Worm (Caenorhabditis elegans) whole organism, late embryonic: ENCODE measurements around the gene Y75B8A.24.

Experiments used
- C08G9.2 ChIP-seq: sonication (generic microtip); optimal IDR thresholded peaks from 2 replicates; lab custom pipeline; 2016; ENCODE audit warnings: mild to moderate bottlenecking, missing genetic modification characterization, moderate library complexity, missing compliant biosample characterization
- C38D4.7 ChIP-seq: fragments of 200-800 bp; sonication (Bioruptor generic); optimal IDR thresholded peaks from 2 replicates; lab custom pipeline; 2018; ENCODE audit warnings: mild to moderate bottlenecking, missing genetic modification characterization, moderate library complexity, missing compliant biosample characterization
- F13H6.1 ChIP-seq: sonication (generic microtip); optimal IDR thresholded peaks from 2 replicates; lab custom pipeline; 2016; ENCODE audit warnings: missing genetic modification characterization, missing compliant biosample characterization
- K02D7.2 ChIP-seq: sonication (generic microtip); optimal IDR thresholded peaks from 2 replicates; lab custom pipeline; 2017; ENCODE audit warnings: mild to moderate bottlenecking, missing genetic modification characterization, missing compliant biosample characterization
- T23F11.4 ChIP-seq: fragments of 200-800 bp; sonication (Bioruptor generic); optimal IDR thresholded peaks from 2 replicates; lab custom pipeline; 2018; ENCODE audit warnings: mild to moderate bottlenecking, missing genetic modification characterization, missing compliant biosample characterization
- Y22D7AL.16 ChIP-seq: sonication (generic microtip); optimal IDR thresholded peaks from 2 replicates; lab custom pipeline; 2016; ENCODE audit warnings: missing genetic modification characterization, missing compliant biosample characterization
- ahr-1 ChIP-seq: sonication (generic microtip); optimal IDR thresholded peaks from 2 replicates; lab custom pipeline; 2016; ENCODE audit warnings: missing genetic modification characterization, missing compliant biosample characterization
- ceh-14 ChIP-seq: sonication (generic microtip); optimal IDR thresholded peaks from 2 replicates; lab custom pipeline; 2016; ENCODE audit warnings: missing genotype, missing genetic modification characterization, missing compliant biosample characterization
- ceh-2 ChIP-seq: sonication (generic microtip); optimal IDR thresholded peaks from 2 replicates; lab custom pipeline; 2016; ENCODE audit warnings: missing genotype, missing genetic modification characterization, missing compliant biosample characterization
- ceh-22 ChIP-seq: sonication (generic microtip); optimal IDR thresholded peaks from 2 replicates; lab custom pipeline; 2017; ENCODE audit warnings: missing biosample characterization, missing genetic modification characterization
- ceh-31 ChIP-seq: sonication (generic microtip); optimal IDR thresholded peaks from 2 replicates; lab custom pipeline; 2016; ENCODE audit warnings: missing genetic modification characterization, missing compliant biosample characterization
- ceh-34 ChIP-seq: sonication (generic microtip); optimal IDR thresholded peaks from 2 replicates; lab custom pipeline; 2016; ENCODE audit warnings: mild to moderate bottlenecking, missing genetic modification characterization, missing compliant biosample characterization
- ceh-45 ChIP-seq: fragments of 200-800 bp; sonication (Bioruptor generic); IDR thresholded peaks from 2 replicates; pipeline ENCODE4 v1.3.6; 2022; ENCODE audit warnings: missing genetic modification reagents, missing genetic modification characterization, missing compliant biosample characterization
- ceh-48 ChIP-seq: sonication (generic microtip); optimal IDR thresholded peaks from 2 replicates; lab custom pipeline; 2016; ENCODE audit warnings: missing genetic modification characterization, inconsistent platforms, missing compliant biosample characterization
- ceh-6 ChIP-seq: fragments of 200-800 bp; sonication (Bioruptor generic); optimal IDR thresholded peaks from 2 replicates; lab custom pipeline; 2018; ENCODE audit warnings: mild to moderate bottlenecking, missing genetic modification characterization, missing compliant biosample characterization
- ceh-9 ChIP-seq: sonication (generic microtip); optimal IDR thresholded peaks from 2 replicates; lab custom pipeline; 2016; ENCODE audit warnings: mild to moderate bottlenecking, missing genetic modification characterization, inconsistent platforms, missing compliant biosample characterization
- che-1 ChIP-seq: sonication (generic microtip); optimal IDR thresholded peaks from 2 replicates; lab custom pipeline; 2016; ENCODE audit warnings: mild to moderate bottlenecking, missing genetic modification characterization, missing compliant biosample characterization
- dmd-4 ChIP-seq: sonication (generic microtip); optimal IDR thresholded peaks from 2 replicates; lab custom pipeline; 2016; ENCODE audit warnings: borderline replicate concordance, missing genetic modification characterization, missing compliant biosample characterization
- dve-1 ChIP-seq: sonication (generic microtip); optimal IDR thresholded peaks from 2 replicates; lab custom pipeline; 2017; ENCODE audit warnings: antibody characterized with exemption, mild to moderate bottlenecking, missing genetic modification characterization, missing compliant biosample characterization
- elt-2 ChIP-seq: sonication (generic microtip); optimal IDR thresholded peaks from 2 replicates; lab custom pipeline; 2016; ENCODE audit warnings: missing genetic modification reagents, missing genetic modification characterization, missing compliant biosample characterization
- elt-4 ChIP-seq: sonication (generic microtip); optimal IDR thresholded peaks from 2 replicates; lab custom pipeline; 2016; ENCODE audit warnings: missing genetic modification characterization, missing compliant biosample characterization
- ets-4 ChIP-seq: sonication (generic microtip); optimal IDR thresholded peaks from 2 replicates; lab custom pipeline; 2016; ENCODE audit warnings: missing genetic modification characterization, missing compliant biosample characterization
- eyg-1 ChIP-seq: sonication (generic microtip); optimal IDR thresholded peaks from 2 replicates; lab custom pipeline; 2016; ENCODE audit warnings: missing genotype, missing genetic modification characterization, missing compliant biosample characterization
- fax-1 ChIP-seq: sonication (generic microtip); optimal IDR thresholded peaks from 2 replicates; lab custom pipeline; 2016; ENCODE audit warnings: missing genotype, missing genetic modification characterization, missing compliant biosample characterization
- fkh-10 ChIP-seq: fragments of 150-350 bp; optimal IDR thresholded peaks from 2 replicates; lab custom pipeline; 2014; ENCODE audit warnings: missing biosample characterization, missing genetic modification reagents, missing genetic modification characterization
- fkh-6 ChIP-seq: sonication (generic microtip); optimal IDR thresholded peaks from 2 replicates; lab custom pipeline; 2016; ENCODE audit warnings: missing genetic modification characterization, missing compliant biosample characterization
- hlh-15 ChIP-seq: sonication (generic microtip); optimal IDR thresholded peaks from 2 replicates; lab custom pipeline; 2016; ENCODE audit warnings: missing genetic modification characterization, missing compliant biosample characterization
- hlh-8 ChIP-seq: sonication (generic microtip); optimal IDR thresholded peaks from 2 replicates; lab custom pipeline; 2016; ENCODE audit warnings: missing genotype, missing genetic modification characterization, missing compliant biosample characterization
- lim-6 ChIP-seq: sonication (generic microtip); optimal IDR thresholded peaks from 2 replicates; lab custom pipeline; 2016; ENCODE audit warnings: missing genetic modification characterization, missing compliant biosample characterization
- madf-2 ChIP-seq: sonication (generic microtip); optimal IDR thresholded peaks from 2 replicates; lab custom pipeline; 2017; ENCODE audit warnings: missing genetic modification characterization, missing compliant biosample characterization
- nhr-11 ChIP-seq: fragments of 150-350 bp; optimal IDR thresholded peaks from 2 replicates; lab custom pipeline; 2014; ENCODE audit warnings: missing biosample characterization, missing genetic modification characterization
- pat-9 ChIP-seq: fragments of 200-800 bp; sonication (Bioruptor generic); optimal IDR thresholded peaks from 2 replicates; lab custom pipeline; 2018; ENCODE audit warnings: mild to moderate bottlenecking, missing genetic modification characterization, moderate library complexity, missing compliant biosample characterization
- pax-1 ChIP-seq: fragments of 150-350 bp; optimal IDR thresholded peaks from 2 replicates; lab custom pipeline; 2014; ENCODE audit warnings: missing biosample characterization, missing genetic modification characterization
- pha-4 ChIP-seq: fragments of 150-350 bp; optimal IDR thresholded peaks from 2 replicates; lab custom pipeline; 2018; ENCODE audit warnings: missing biosample characterization, missing genetic modification reagents, missing genetic modification characterization
- pros-1 ChIP-seq: fragments of 150-350 bp; optimal IDR thresholded peaks from 2 replicates; lab custom pipeline; 2014; ENCODE audit warnings: missing biosample characterization, missing genetic modification reagents, missing genetic modification characterization
- rnt-1 ChIP-seq: sonication (generic microtip); optimal IDR thresholded peaks from 2 replicates; lab custom pipeline; 2016; ENCODE audit warnings: missing genetic modification characterization, missing compliant biosample characterization
- sdc-2 ChIP-seq: sonication (generic microtip); optimal IDR thresholded peaks from 2 replicates; lab custom pipeline; 2016; ENCODE audit warnings: missing genotype, missing genetic modification characterization, missing compliant biosample characterization
- sox-4 ChIP-seq: sonication (generic microtip); optimal IDR thresholded peaks from 2 replicates; lab custom pipeline; 2017; ENCODE audit warnings: mild to moderate bottlenecking, missing genetic modification characterization, inconsistent platforms, missing compliant biosample characterization
- syd-9 ChIP-seq: sonication (generic microtip); optimal IDR thresholded peaks from 2 replicates; lab custom pipeline; 2016; ENCODE audit warnings: mild to moderate bottlenecking, missing genetic modification characterization, moderate library complexity, missing compliant biosample characterization
- ttx-3 ChIP-seq: sonication (generic microtip); optimal IDR thresholded peaks from 2 replicates; lab custom pipeline; 2016; ENCODE audit warnings: missing genetic modification reagents, missing genetic modification characterization, missing compliant biosample characterization
- unc-42 ChIP-seq: sonication (generic microtip); optimal IDR thresholded peaks from 2 replicates; lab custom pipeline; 2016; ENCODE audit warnings: missing genotype, missing genetic modification characterization, missing compliant biosample characterization
- unc-55 ChIP-seq: sonication (generic microtip); optimal IDR thresholded peaks from 2 replicates; lab custom pipeline; 2017; ENCODE audit warnings: missing biosample characterization, missing genetic modification reagents, missing genetic modification characterization
- unc-86 ChIP-seq: sonication (generic microtip); optimal IDR thresholded peaks from 2 replicates; lab custom pipeline; 2016; ENCODE audit warnings: missing genetic modification characterization, missing compliant biosample characterization

Gene Y75B8A.24

DNA sequence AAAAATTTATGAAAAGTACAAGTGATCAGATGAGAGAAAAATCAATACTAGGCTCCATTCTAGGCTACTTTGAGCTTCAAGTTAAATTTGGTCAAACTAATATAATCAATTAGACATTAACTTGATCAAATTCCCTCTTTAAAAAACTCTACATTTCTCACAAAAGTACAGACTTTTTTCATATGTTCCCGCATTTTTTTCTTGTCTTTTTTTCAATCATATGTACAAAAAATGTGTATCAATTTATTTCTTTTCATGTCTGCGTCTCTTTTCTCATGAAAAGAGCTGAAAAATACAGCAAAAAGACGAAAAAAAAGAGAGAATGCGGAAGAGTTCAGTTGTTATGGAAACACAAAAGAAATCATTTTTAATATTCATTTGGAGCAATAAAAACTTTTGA lies 25.7 kb upstream of the Y75B8A.24 start:
- TF ChIP-seq ceh-14 (tag; lab: Kevin White, UChicago) (no peak), fkh-10 (GFP tag; lab: Kevin White, UChicago) (no peak), unc-42 (tag; lab: Kevin White, UChicago) (no peak), hlh-15 (tag; lab: Kevin White, UChicago) (no peak), T23F11.4 (GFP tag; lab: Kevin White, UChicago) (no peak), ceh-6 (no peak), C38D4.7 (GFP tag; lab: Kevin White, UChicago) (no peak), fkh-6 (no peak), pax-1 (tag; lab: Kevin White, UChicago) (no peak), F13H6.1 (no peak), pros-1 (tag; lab: Kevin White, UChicago) (no peak), eyg-1 (no peak), ceh-45 (GFP tag; lab: Robert Waterston, UW) (no peak), madf-2 (no peak), ttx-3 (no peak), hlh-8 (tag; lab: Kevin White, UChicago) (no peak)

DNA sequence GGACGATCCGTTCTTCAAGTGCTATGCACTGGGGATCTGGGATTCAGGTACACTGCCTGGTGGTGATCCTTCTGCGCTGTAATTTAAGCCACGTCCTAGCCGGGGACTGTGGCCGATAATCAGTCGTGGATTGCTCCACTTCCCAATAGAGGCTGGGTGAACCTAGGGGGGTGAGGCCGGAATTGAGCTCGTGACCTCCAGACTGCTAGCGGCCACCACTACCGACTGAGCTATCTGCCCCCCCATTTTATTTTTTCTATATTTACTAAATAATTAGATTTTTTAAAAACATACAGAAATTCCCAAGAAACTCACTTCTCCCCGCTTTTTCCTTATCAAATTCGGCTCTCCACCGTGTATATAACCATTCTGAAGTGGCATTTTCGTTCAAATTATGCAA lies 23.8 kb upstream of the Y75B8A.24 start:
- TF ChIP-seq nhr-11 (tag; lab: Kevin White, UChicago) = no peak
- TF ChIP-seq lim-6 = no peak
- TF ChIP-seq C08G9.2 = no peak
- no peak for TF ChIP-seq K02D7.2 (tag; lab: Kevin White, UChicago)
- no peak for TF ChIP-seq elt-4
- no peak for TF ChIP-seq ceh-48
- TF ChIP-seq sox-4 (tag; lab: Kevin White, UChicago) = no peak
- TF ChIP-seq dve-1 (tag; lab: Kevin White, UChicago) = no peak
- no peak for TF ChIP-seq fax-1 (tag; lab: Kevin White, UChicago)
- no peak for TF ChIP-seq unc-86
- TF ChIP-seq pros-1 (tag; lab: Kevin White, UChicago) = no peak
- TF ChIP-seq pat-9 (tag; lab: Kevin White, UChicago) = no peak
- TF ChIP-seq elt-2 (tag; lab: Kevin White, UChicago) = no peak
- TF ChIP-seq ceh-22 (tag; lab: Kevin White, UChicago) = no peak
- no peak for TF ChIP-seq che-1 (tag; lab: Kevin White, UChicago)
- TF ChIP-seq ceh-2 (tag; lab: Kevin White, UChicago) = no peak

DNA sequence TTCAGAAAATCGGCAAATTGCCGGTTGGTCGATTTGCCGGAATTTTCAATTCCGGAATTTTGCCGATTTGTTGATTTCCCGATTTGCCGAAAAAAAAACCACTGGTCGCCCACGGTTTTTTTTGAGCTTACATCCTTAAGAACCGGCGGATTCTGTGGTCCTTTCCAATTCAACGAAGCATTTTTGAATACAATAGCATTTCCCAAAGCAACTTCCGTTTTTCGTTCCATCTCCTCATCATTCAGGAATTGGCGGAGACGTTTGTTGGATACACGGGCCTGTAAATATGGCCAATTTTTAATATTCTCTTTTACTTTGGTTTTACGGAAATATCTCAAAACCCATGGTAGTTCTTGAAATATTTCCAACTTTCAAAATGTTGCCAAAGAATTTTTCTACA lies 18.9 kb upstream of the Y75B8A.24 start:
- TF ChIP-seq Y22D7AL.16 (tag; lab: Kevin White, UChicago) (no peak), ahr-1 (tag; lab: Kevin White, UChicago) (no peak), ceh-34 (tag; lab: Kevin White, UChicago) (no peak), ceh-48 (no peak), unc-55 (GFP tag; lab: Kevin White, UChicago) (no peak), ceh-31 (tag; lab: Kevin White, UChicago) (no peak), fkh-6 (no peak), ceh-45 (GFP tag; lab: Robert Waterston, UW) (no peak), dmd-4 (tag; lab: Kevin White, UChicago) (no peak), ceh-9 (tag; lab: Kevin White, UChicago) (no peak), hlh-15 (tag; lab: Kevin White, UChicago) (no peak), pros-1 (tag; lab: Kevin White, UChicago) (no peak), C08G9.2 (no peak), syd-9 (no peak), ets-4 (tag; lab: Kevin White, UChicago) (no peak), rnt-1 (no peak), pha-4 (tag; lab: Kevin White, UChicago) (no peak), sdc-2 (tag; lab: Kevin White, UChicago) (no peak), unc-86 (no peak)
